Fruit fly (Drosophila melanogaster) whole organism, embryonic: ENCODE measurements around the gene Awh.

Experiments used
- Abd-B ChIP-seq: fragments of 200-800 bp; sonication (Bioruptor generic); optimal IDR thresholded peaks from 2 replicates; lab custom pipeline; 2018; ENCODE audit warnings: missing biosample characterization, mild to moderate bottlenecking, missing genetic modification characterization, moderate library complexity
- BEAF-32 ChIP-seq: fragments of 200-800 bp; sonication (Bioruptor generic); optimal IDR thresholded peaks from 3 replicates; lab custom pipeline; 2017; ENCODE audit warnings: missing biosample characterization, missing genetic modification characterization, mild to moderate bottlenecking, moderate library complexity, missing genetic modification reagents
- CG10366 ChIP-seq: fragments of 200-800 bp; sonication (Bioruptor generic); IDR thresholded peaks from 2 replicates; pipeline ENCODE4 v1.3.6; 2022; ENCODE audit warnings: missing biosample characterization, missing genetic modification characterization
- CG12104 ChIP-seq: fragments of 200-800 bp; sonication (Bioruptor generic); optimal IDR thresholded peaks from 3 replicates; lab custom pipeline; 2016; ENCODE audit warnings: missing biosample characterization, missing genetic modification characterization
- CG13775 ChIP-seq: fragments of 200-800 bp; sonication (Bioruptor generic); optimal IDR thresholded peaks from 3 replicates; lab custom pipeline; 2017; ENCODE audit warnings: missing biosample characterization, mild to moderate bottlenecking, missing genetic modification characterization
- CG14667 ChIP-seq: fragments of 200-800 bp; sonication (Bioruptor generic); IDR thresholded peaks from 2 replicates; pipeline ENCODE4 v1.3.6; 2022; ENCODE audit warnings: missing biosample characterization, missing genetic modification characterization
- CG14710 ChIP-seq: fragments of 200-800 bp; sonication (Bioruptor generic); optimal IDR thresholded peaks from 3 replicates; lab custom pipeline; 2019; ENCODE audit warnings: missing biosample characterization, mild to moderate bottlenecking, missing genetic modification characterization, moderate library complexity
- CG15696 ChIP-seq: fragments of 200-800 bp; sonication (Bioruptor generic); optimal IDR thresholded peaks from 2 replicates; lab custom pipeline; 2019; ENCODE audit warnings: missing biosample characterization, mild to moderate bottlenecking, missing genetic modification characterization, moderate library complexity
- CG18262 ChIP-seq: fragments of 200-800 bp; optimal IDR thresholded peaks from 3 replicates; lab custom pipeline; 2019; ENCODE audit warnings: missing biosample characterization, mild to moderate bottlenecking, missing genetic modification characterization, moderate library complexity
- CG2116 ChIP-seq: fragments of 200-800 bp; sonication (Bioruptor generic); optimal IDR thresholded peaks from 3 replicates; lab custom pipeline; 2018; ENCODE audit warnings: missing biosample characterization, mild to moderate bottlenecking, missing genetic modification characterization
- CG2202 ChIP-seq: fragments of 200-800 bp; sonication (Bioruptor generic); optimal IDR thresholded peaks from 2 replicates; lab custom pipeline; 2018; ENCODE audit warnings: missing biosample characterization, mild to moderate bottlenecking, missing genetic modification characterization
- CG5245 ChIP-seq: fragments of 200-800 bp; sonication (Bioruptor generic); optimal IDR thresholded peaks from 3 replicates; lab custom pipeline; 2016; ENCODE audit warnings: missing biosample characterization, missing genetic modification characterization
- CG5953 ChIP-seq: fragments of 200-800 bp; sonication (Bioruptor generic); IDR thresholded peaks from 2 replicates; pipeline ENCODE4 v1.3.6; 2022; ENCODE audit warnings: missing biosample characterization, missing genetic modification characterization
- CG7372 ChIP-seq: fragments of 200-800 bp; sonication (Bioruptor generic); IDR thresholded peaks from 2 replicates; pipeline ENCODE4 v1.3.6; 2022; ENCODE audit warnings: missing biosample characterization, missing genetic modification characterization
- CG7745 ChIP-seq: fragments of 200-800 bp; sonication (Bioruptor generic); optimal IDR thresholded peaks from 2 replicates; lab custom pipeline; 2018; ENCODE audit warnings: missing biosample characterization, mild to moderate bottlenecking, missing genetic modification characterization, moderate library complexity
- CG7928 ChIP-seq: fragments of 200-800 bp; sonication (Bioruptor generic); optimal IDR thresholded peaks from 2 replicates; lab custom pipeline; 2017; ENCODE audit warnings: missing biosample characterization, mild to moderate bottlenecking, missing genetic modification characterization
- CG7987 ChIP-seq: fragments of 200-800 bp; sonication (Bioruptor generic); optimal IDR thresholded peaks from 2 replicates; lab custom pipeline; 2018; ENCODE audit warnings: missing biosample characterization, mild to moderate bottlenecking, missing genetic modification characterization, moderate library complexity
- Chrac-16 ChIP-seq: fragments of 200-800 bp; sonication (Bioruptor generic); optimal IDR thresholded peaks from 3 replicates; lab custom pipeline; 2016; ENCODE audit warnings: missing biosample characterization, missing genetic modification characterization
- Drgx ChIP-seq: fragments of 200-800 bp; sonication (Bioruptor generic); IDR thresholded peaks from 2 replicates; pipeline ENCODE4 v1.3.6; 2022; ENCODE audit warnings: missing biosample characterization, missing genetic modification characterization
- Ets97D ChIP-seq: fragments of 200-800 bp; sonication (Bioruptor generic); optimal IDR thresholded peaks from 3 replicates; lab custom pipeline; 2016; ENCODE audit warnings: missing biosample characterization, missing genetic modification characterization
- HLH3B ChIP-seq: fragments of 200-800 bp; sonication (Bioruptor generic); IDR thresholded peaks from 2 replicates; pipeline ENCODE4 v1.3.6; 2022; ENCODE audit warnings: missing biosample characterization, missing genetic modification characterization
- Hr39 ChIP-seq: fragments of >200 bp; optimal IDR thresholded peaks from 2 replicates; lab custom pipeline; 2017
- Hsf ChIP-seq: fragments of 200-800 bp; sonication (Bioruptor generic); optimal IDR thresholded peaks from 3 replicates; lab custom pipeline; 2016; ENCODE audit warnings: missing biosample characterization, missing genetic modification characterization
- MBD-R2 ChIP-seq: fragments of 200-800 bp; sonication (Bioruptor generic); IDR thresholded peaks from 2 replicates; pipeline ENCODE4 v1.3.6; 2022; ENCODE audit warnings: missing biosample characterization, missing genetic modification characterization
- Scr ChIP-seq: fragments of 200-800 bp; sonication (Bioruptor generic); IDR thresholded peaks from 2 replicates; pipeline ENCODE4 v1.3.6; 2022; ENCODE audit warnings: missing biosample characterization, missing genetic modification characterization; ENCODE audit not compliant: partially characterized antibody
- Six4 ChIP-seq: fragments of 200-800 bp; sonication (Bioruptor generic); optimal IDR thresholded peaks from 2 replicates; lab custom pipeline; 2016; ENCODE audit warnings: missing biosample characterization, missing genetic modification characterization
- Sox102F ChIP-seq: fragments of 200-800 bp; sonication (Bioruptor generic); optimal IDR thresholded peaks from 2 replicates; lab custom pipeline; 2018; ENCODE audit warnings: missing biosample characterization, mild to moderate bottlenecking, missing genetic modification characterization, moderate library complexity
- Xbp1 ChIP-seq: fragments of 200-800 bp; sonication (Bioruptor generic); optimal IDR thresholded peaks from 3 replicates; lab custom pipeline; 2016; ENCODE audit warnings: missing biosample characterization, mild to moderate bottlenecking, missing genetic modification characterization
- Xrp1 ChIP-seq: fragments of 200-800 bp; sonication (Bioruptor generic); IDR thresholded peaks from 2 replicates; pipeline ENCODE4 v1.3.6; 2022; ENCODE audit warnings: missing biosample characterization, missing genetic modification characterization
- bsh ChIP-seq, 2 experiments: fragments of 200-800 bp; sonication (Bioruptor generic); optimal IDR thresholded peaks; 2 replicates each; lab custom pipeline; 2017 to 2018; ENCODE audit warnings: mild to moderate bottlenecking in 2 of 2, missing biosample characterization in 2 of 2, missing genetic modification characterization in 2 of 2, moderate library complexity in 1 of 2
- cad ChIP-seq: fragments of >200 bp; optimal IDR thresholded peaks from 2 replicates; lab custom pipeline; 2017; ENCODE audit warnings: missing biosample characterization, missing genetic modification characterization
- crp ChIP-seq, 2 experiments: fragments of 200-800 bp; sonication (Bioruptor generic); optimal IDR thresholded peaks; 2 replicates in 1 of 2; 3 replicates in 1 of 2; lab custom pipeline; 2017; ENCODE audit warnings: missing biosample characterization in 2 of 2, missing genetic modification characterization in 2 of 2, mild to moderate bottlenecking in 1 of 2, moderate library complexity in 1 of 2
- dmrt11E ChIP-seq: fragments of 200-800 bp; sonication (Bioruptor generic); optimal IDR thresholded peaks from 3 replicates; lab custom pipeline; 2018; ENCODE audit warnings: missing biosample characterization, mild to moderate bottlenecking, missing genetic modification characterization, moderate library complexity
- ewg ChIP-seq: fragments of 200-800 bp; sonication (Bioruptor generic); optimal IDR thresholded peaks from 3 replicates; lab custom pipeline; 2017; ENCODE audit warnings: mild to moderate bottlenecking, missing biosample characterization, missing genetic modification reagents, missing genetic modification characterization
- fd3F ChIP-seq: fragments of 200-800 bp; sonication (Bioruptor generic); optimal IDR thresholded peaks from 2 replicates; lab custom pipeline; 2018; ENCODE audit warnings: missing biosample characterization, mild to moderate bottlenecking, missing genetic modification characterization, moderate library complexity
- gro ChIP-seq: fragments of 200-800 bp; sonication (Bioruptor generic); optimal IDR thresholded peaks from 2 replicates; lab custom pipeline; 2016; ENCODE audit warnings: missing biosample characterization, missing genetic modification characterization
- hkb ChIP-seq, 2 experiments: fragments of 200-800 bp in 1 of 2; fragments of >200 bp in 1 of 2; sonication (Bioruptor generic) in 1 of 2; IDR thresholded peaks in 1 of 2; optimal IDR thresholded peaks in 1 of 2; 2 replicates each; pipeline versions ENCODE4 v1.3.6 to Lab custom; 2017 to 2022; ENCODE audit warnings: missing biosample characterization in 1 of 2, missing genetic modification characterization in 1 of 2
- jing ChIP-seq: fragments of 200-800 bp; sonication (Bioruptor generic); optimal IDR thresholded peaks from 2 replicates; lab custom pipeline; 2018; ENCODE audit warnings: missing biosample characterization, mild to moderate bottlenecking, missing genetic modification characterization
- jumu ChIP-seq: fragments of 200-800 bp; sonication (Bioruptor generic); optimal IDR thresholded peaks from 3 replicates; lab custom pipeline; 2016; ENCODE audit warnings: missing biosample characterization, missing genetic modification characterization
- lov ChIP-seq, 2 experiments: fragments of 200-800 bp in 1 of 2; fragments of >200 bp in 1 of 2; sonication (Bioruptor generic) in 1 of 2; IDR thresholded peaks in 1 of 2; optimal IDR thresholded peaks in 1 of 2; 2 replicates in 1 of 2; 3 replicates in 1 of 2; pipeline versions ENCODE4 v1.3.6 to Lab custom; 2017 to 2022; ENCODE audit warnings: missing biosample characterization in 1 of 2, missing genetic modification characterization in 1 of 2
- mirr ChIP-seq: fragments of 200-800 bp; sonication (Bioruptor generic); optimal IDR thresholded peaks from 3 replicates; lab custom pipeline; 2018; ENCODE audit warnings: missing biosample characterization, mild to moderate bottlenecking, missing genetic modification characterization
- nmo ChIP-seq: fragments of 200-800 bp; sonication (Bioruptor generic); optimal IDR thresholded peaks from 2 replicates; lab custom pipeline; 2018; ENCODE audit warnings: missing biosample characterization, mild to moderate bottlenecking, missing genetic modification characterization, moderate library complexity
- phol ChIP-seq: fragments of 200-800 bp; sonication (Bioruptor generic); optimal IDR thresholded peaks from 3 replicates; lab custom pipeline; 2018; ENCODE audit warnings: missing biosample characterization, mild to moderate bottlenecking, missing genetic modification characterization, moderate library complexity
- psq ChIP-seq: fragments of 200-800 bp; sonication (Bioruptor generic); optimal IDR thresholded peaks from 2 replicates; lab custom pipeline; 2017; ENCODE audit warnings: missing biosample characterization, missing genetic modification characterization
- tin ChIP-seq: fragments of 200-800 bp; sonication (Bioruptor generic); optimal IDR thresholded peaks from 3 replicates; lab custom pipeline; 2016; ENCODE audit warnings: missing biosample characterization, missing genetic modification characterization
- tll ChIP-seq, 2 experiments: fragments of 200-800 bp in 1 of 2; fragments of >200 bp in 1 of 2; sonication (Bioruptor generic) in 1 of 2; optimal IDR thresholded peaks; 2 replicates each; lab custom pipeline; 2017 to 2019; ENCODE audit warnings: missing biosample characterization in 2 of 2, missing genetic modification characterization in 2 of 2, mild to moderate bottlenecking in 1 of 2, moderate library complexity in 1 of 2
- unpg ChIP-seq: fragments of 200-800 bp; sonication (Bioruptor generic); optimal IDR thresholded peaks from 3 replicates; lab custom pipeline; 2018; ENCODE audit warnings: missing biosample characterization, mild to moderate bottlenecking, missing genetic modification characterization, moderate library complexity

Awh gene

dm6 chr3L:3878734-3879310, 32.8 kb downstream of the Awh start (continued):
- TF ChIP-seq crp (GFP tag; optimal IDR thresholded peaks at IDR 0.05; lab: Kevin White, UChicago): peak in 1 of 2 experiments; percentile 50
- TF ChIP-seq CG7987 (GFP tag; lab: Kevin White, UChicago): no peak
- peak; percentile 13 for TF ChIP-seq Scr
- TF ChIP-seq jing (GFP tag; lab: Kevin White, UChicago): peak; percentile 14
- TF ChIP-seq Drgx (GFP tag; lab: Robert Waterston, UW): peak; percentile 88
- peak in 1 of 2 experiments; percentile 56 for TF ChIP-seq tll (GFP tag; optimal IDR thresholded peaks at IDR 0.05; lab: Kevin White, UChicago)
- TF ChIP-seq hkb (optimal IDR thresholded peaks at IDR 0.05; lab: Kevin White, UChicago): no peak
- no peak for TF ChIP-seq hkb (GFP tag; IDR thresholded peaks at IDR 0.05; lab: Robert Waterston, UW)
- peak; percentile 21 for TF ChIP-seq ewg (GFP tag; lab: Kevin White, UChicago)

DNA sequence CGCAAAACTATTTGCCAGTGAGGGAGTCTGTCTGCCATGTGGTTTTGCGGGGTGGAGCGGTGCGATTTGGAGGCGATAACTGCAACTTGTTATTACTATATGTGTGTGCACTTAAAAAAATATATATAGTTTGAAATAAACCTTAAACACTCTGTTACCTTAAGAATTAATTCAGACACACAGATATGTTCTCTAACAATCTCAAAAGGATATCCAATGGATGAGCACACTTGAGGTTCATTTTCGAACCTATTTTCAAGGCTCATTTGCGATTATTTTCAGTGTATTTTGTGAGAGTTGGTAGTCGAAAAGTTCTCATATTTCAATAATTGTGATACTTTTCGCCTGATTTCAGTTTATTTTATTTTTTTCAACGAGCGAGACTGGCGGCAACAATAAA, 36.0 kb downstream of the Awh start:
- TF ChIP-seq Ets97D (GFP tag; lab: Kevin White, UChicago) (no peak), Xrp1 (peak; percentile 49; the same call in 1 of the 2 replicates), phol (tag; lab: Kevin White, UChicago) (peak; percentile 40), CG7372 (no peak), CG18262 (tag; lab: Kevin White, UChicago) (peak; percentile 10), gro (GFP tag; lab: Kevin White, UChicago) (no peak), lov (optimal IDR thresholded peaks at IDR 0.05; lab: Kevin White, UChicago) (no peak), lov (GFP tag; IDR thresholded peaks at IDR 0.05; lab: Robert Waterston, UW) (no peak), HLH3B (GFP tag; lab: Robert Waterston, UW) (0 out of 2 replicates have a peak, but pooled peaks have one; percentile 9), Abd-B (GFP tag; lab: Kevin White, UChicago) (no peak), tll (GFP tag; optimal IDR thresholded peaks at IDR 0.05; lab: Kevin White, UChicago) (no peak), CG5245 (GFP tag; lab: Kevin White, UChicago) (peak; percentile 18), Sox102F (GFP tag; lab: Kevin White, UChicago) (no peak), CG7745 (no peak), cad (GFP tag; lab: Kevin White, UChicago) (no peak), CG14710 (peak; percentile 15), CG14667 (no peak), dmrt11E (tag; lab: Kevin White, UChicago) (peak; percentile 72), tin (peak; percentile 15), CG2116 (no peak), BEAF-32 (GFP tag; lab: Kevin White, UChicago) (no peak), Six4 (GFP tag; lab: Kevin White, UChicago) (peak; percentile 8), Chrac-16 (GFP tag; lab: Kevin White, UChicago) (peak; percentile 11), Xbp1 (GFP tag; lab: Kevin White, UChicago) (peak; percentile 13), CG15696 (tag; lab: Kevin White, UChicago) (peak; percentile 17), Hsf (GFP tag; lab: Kevin White, UChicago) (peak; percentile 5), nmo (GFP tag; lab: Kevin White, UChicago) (peak; percentile 17), CG2202 (tag; lab: Kevin White, UChicago) (peak; percentile 16), psq (GFP tag; lab: Kevin White, UChicago) (no peak), unpg (GFP tag; lab: Kevin White, UChicago) (peak; percentile 23), jumu (GFP tag; lab: Kevin White, UChicago) (no peak), mirr (GFP tag; lab: Kevin White, UChicago) (no peak), Hr39 (lab: Kevin White, UChicago) (no peak), MBD-R2 (no peak), CG10366 (GFP tag; lab: Robert Waterston, UW) (no peak), CG12104 (GFP tag; lab: Kevin White, UChicago) (no peak), CG7928 (GFP tag; lab: Kevin White, UChicago) (no peak), CG5953 (GFP tag; lab: Robert Waterston, UW) (no peak), fd3F (GFP tag; lab: Kevin White, UChicago) (no peak), bsh (GFP tag; optimal IDR thresholded peaks at IDR 0.05; lab: Kevin White, UChicago) (peak in 1 of 2 experiments; percentile 51), CG13775 (GFP tag; lab: Kevin White, UChicago) (peak; percentile 6)
